Fruit fly (Drosophila melanogaster) whole organism, embryonic: ENCODE results near the gene Mst89B.
A peak's percentile ranks its signal among the peaks of the same experiment; 100 is the strongest.

ENCODE experiments used
- Atf3 ChIP-seq: fragments of 200-800 bp; sonication (Bioruptor generic); optimal IDR thresholded peaks from 3 replicates; lab custom pipeline; 2016; ENCODE audit warnings: missing biosample characterization, missing genetic modification characterization
- Bteb2 ChIP-seq: fragments of 200-800 bp; sonication (Bioruptor generic); optimal IDR thresholded peaks from 2 replicates; lab custom pipeline; 2016; ENCODE audit warnings: missing biosample characterization, missing genetic modification characterization
- CG10274 ChIP-seq: fragments of 200-800 bp; sonication (Bioruptor generic); optimal IDR thresholded peaks from 3 replicates; lab custom pipeline; 2017; ENCODE audit warnings: missing biosample characterization, mild to moderate bottlenecking, missing genetic modification characterization
- CG11723 ChIP-seq: fragments of 200-800 bp; sonication (Bioruptor generic); optimal IDR thresholded peaks from 2 replicates; lab custom pipeline; 2017; ENCODE audit warnings: missing biosample characterization, mild to moderate bottlenecking, missing genetic modification characterization
- CG12104 ChIP-seq: fragments of 200-800 bp; sonication (Bioruptor generic); optimal IDR thresholded peaks from 3 replicates; lab custom pipeline; 2016; ENCODE audit warnings: missing biosample characterization, missing genetic modification characterization
- CG13424 ChIP-seq: fragments of 200-800 bp; sonication (Bioruptor generic); optimal IDR thresholded peaks from 2 replicates; lab custom pipeline; 2019; ENCODE audit warnings: missing biosample characterization, mild to moderate bottlenecking, missing genetic modification characterization, moderate library complexity
- CG16813 ChIP-seq: fragments of 200-800 bp; sonication (Bioruptor generic); IDR thresholded peaks from 3 replicates; pipeline ENCODE4 v1.3.6; 2022; ENCODE audit warnings: missing biosample characterization, missing genetic modification characterization; ENCODE audit not compliant: partially characterized antibody
- CG17912 ChIP-seq: fragments of 200-800 bp; sonication (Bioruptor generic); optimal IDR thresholded peaks from 2 replicates; lab custom pipeline; 2018; ENCODE audit warnings: missing biosample characterization, mild to moderate bottlenecking, missing genetic modification characterization
- CG18011 ChIP-seq: fragments of 200-800 bp; sonication (Bioruptor generic); optimal IDR thresholded peaks from 2 replicates; lab custom pipeline; 2017; ENCODE audit warnings: missing biosample characterization, missing genetic modification characterization, mild to moderate bottlenecking, moderate library complexity, missing genotype
- CG18262 ChIP-seq: fragments of 200-800 bp; optimal IDR thresholded peaks from 3 replicates; lab custom pipeline; 2019; ENCODE audit warnings: missing biosample characterization, mild to moderate bottlenecking, missing genetic modification characterization, moderate library complexity
- CG2116 ChIP-seq: fragments of 200-800 bp; sonication (Bioruptor generic); optimal IDR thresholded peaks from 3 replicates; lab custom pipeline; 2018; ENCODE audit warnings: missing biosample characterization, mild to moderate bottlenecking, missing genetic modification characterization
- CG31365 ChIP-seq: fragments of 200-800 bp; sonication (Bioruptor generic); optimal IDR thresholded peaks from 2 replicates; lab custom pipeline; 2018; ENCODE audit warnings: missing biosample characterization, mild to moderate bottlenecking, missing genetic modification characterization
- CG42726 ChIP-seq: fragments of 200-800 bp; sonication (Bioruptor generic); IDR thresholded peaks from 2 replicates; pipeline ENCODE4 v1.3.6; 2022; ENCODE audit warnings: missing biosample characterization, missing genetic modification characterization; ENCODE audit not compliant: partially characterized antibody
- CG4360 ChIP-seq: fragments of 200-800 bp; sonication (Bioruptor generic); IDR thresholded peaks from 2 replicates; pipeline ENCODE4 v1.3.6; 2022; ENCODE audit warnings: missing biosample characterization, missing genetic modification characterization
- CG6175 ChIP-seq: fragments of 200-800 bp; sonication (Bioruptor generic); IDR thresholded peaks from 3 replicates; pipeline ENCODE4 v1.3.6; 2022; ENCODE audit warnings: missing biosample characterization, missing genetic modification characterization
- CG7357 ChIP-seq: fragments of 200-800 bp; sonication (Bioruptor generic); IDR thresholded peaks from 3 replicates; pipeline ENCODE4 v1.3.6; 2022; ENCODE audit warnings: missing biosample characterization, missing genetic modification characterization
- CG7786 ChIP-seq: fragments of 200-800 bp; sonication (Bioruptor generic); optimal IDR thresholded peaks from 2 replicates; lab custom pipeline; 2016; ENCODE audit warnings: missing biosample characterization, missing genetic modification characterization
- CG7963 ChIP-seq: fragments of 200-800 bp; sonication (Bioruptor generic); IDR thresholded peaks from 3 replicates; pipeline ENCODE4 v1.3.6; 2022; ENCODE audit warnings: missing biosample characterization, missing genetic modification characterization; ENCODE audit not compliant: partially characterized antibody
- CG8290 ChIP-seq, 3 experiments: fragments of 200-800 bp; sonication (Bioruptor generic); optimal IDR thresholded peaks; 2 replicates each; lab custom pipeline; 2016 to 2019; ENCODE audit warnings: missing biosample characterization in 3 of 3, missing genetic modification characterization in 3 of 3, mild to moderate bottlenecking in 2 of 3, moderate library complexity in 1 of 3
- CG8388 ChIP-seq: fragments of 200-800 bp; sonication (Bioruptor generic); optimal IDR thresholded peaks from 2 replicates; lab custom pipeline; 2019; ENCODE audit warnings: missing biosample characterization, mild to moderate bottlenecking, missing genetic modification characterization, moderate library complexity
- CG8944 ChIP-seq: fragments of 200-800 bp; sonication (Bioruptor generic); optimal IDR thresholded peaks from 3 replicates; lab custom pipeline; 2016; ENCODE audit warnings: missing biosample characterization, missing genetic modification characterization
- Doc2 ChIP-seq: fragments of 200-800 bp; sonication (Bioruptor generic); IDR thresholded peaks from 2 replicates; pipeline ENCODE4 v1.3.6; 2022; ENCODE audit warnings: missing biosample characterization, missing genetic modification characterization
- Fer1 ChIP-seq: fragments of 200-800 bp; sonication (Bioruptor generic); optimal IDR thresholded peaks from 2 replicates; lab custom pipeline; 2017; ENCODE audit warnings: missing biosample characterization, mild to moderate bottlenecking, missing genetic modification characterization
- HLH3B ChIP-seq: fragments of 200-800 bp; sonication (Bioruptor generic); IDR thresholded peaks from 2 replicates; pipeline ENCODE4 v1.3.6; 2022; ENCODE audit warnings: missing biosample characterization, missing genetic modification characterization
- Hand ChIP-seq: fragments of 200-800 bp; sonication (Bioruptor generic); optimal IDR thresholded peaks from 2 replicates; lab custom pipeline; 2017; ENCODE audit warnings: mild to moderate bottlenecking, missing biosample characterization, missing genetic modification reagents, missing genetic modification characterization
- Hmx ChIP-seq: fragments of 200-800 bp; sonication (Bioruptor generic); optimal IDR thresholded peaks from 2 replicates; lab custom pipeline; 2016; ENCODE audit warnings: missing biosample characterization, missing genetic modification characterization
- Mad ChIP-seq: fragments of 200-800 bp; sonication (Bioruptor generic); optimal IDR thresholded peaks from 2 replicates; lab custom pipeline; 2016; ENCODE audit warnings: missing biosample characterization, missing genetic modification characterization
- Meics ChIP-seq: fragments of 200-800 bp; sonication (Bioruptor generic); optimal IDR thresholded peaks from 2 replicates; lab custom pipeline; 2017; ENCODE audit warnings: missing biosample characterization, mild to moderate bottlenecking, missing genetic modification characterization
- Sry-β ChIP-seq: fragments of 200-800 bp; sonication (Bioruptor generic); optimal IDR thresholded peaks from 2 replicates; lab custom pipeline; 2018; ENCODE audit warnings: missing biosample characterization, mild to moderate bottlenecking, missing genetic modification characterization, moderate library complexity
- Usf ChIP-seq: fragments of 200-800 bp; sonication (Bioruptor generic); optimal IDR thresholded peaks from 2 replicates; lab custom pipeline; 2017; ENCODE audit warnings: missing genotype, missing biosample characterization, missing genetic modification characterization
- chinmo ChIP-seq: fragments of 200-800 bp; sonication (Bioruptor generic); IDR thresholded peaks from 4 replicates; pipeline ENCODE4 v1.3.6; 2022; ENCODE audit warnings: missing biosample characterization, missing genetic modification characterization; ENCODE audit not compliant: partially characterized antibody
- cwo ChIP-seq: fragments of 200-800 bp; sonication (Bioruptor generic); optimal IDR thresholded peaks from 3 replicates; lab custom pipeline; 2017; ENCODE audit warnings: missing biosample characterization, missing genetic modification characterization, mild to moderate bottlenecking, moderate library complexity, missing genetic modification reagents
- grau ChIP-seq: fragments of 200-800 bp; optimal IDR thresholded peaks from 3 replicates; lab custom pipeline; 2019; ENCODE audit warnings: missing biosample characterization, mild to moderate bottlenecking, missing genetic modification characterization, moderate library complexity
- gsb ChIP-seq: fragments of 200-800 bp; sonication (Bioruptor generic); IDR thresholded peaks from 2 replicates; pipeline ENCODE4 v1.3.6; 2022; ENCODE audit warnings: missing biosample characterization, missing genetic modification characterization
- inv ChIP-seq: fragments of 200-800 bp; sonication (Bioruptor generic); IDR thresholded peaks from 2 replicates; pipeline ENCODE4 v1.3.6; 2022; ENCODE audit warnings: missing biosample characterization, missing genetic modification characterization; ENCODE audit not compliant: partially characterized antibody
- kay ChIP-seq: fragments of 200-800 bp; sonication (Bioruptor generic); optimal IDR thresholded peaks from 2 replicates; lab custom pipeline; 2016; ENCODE audit warnings: missing biosample characterization, missing genetic modification characterization
- klu ChIP-seq: fragments of 200-800 bp; sonication (Bioruptor generic); IDR thresholded peaks from 2 replicates; pipeline ENCODE4 v1.3.6; 2022; ENCODE audit warnings: missing biosample characterization, missing genetic modification characterization
- lola ChIP-seq, 3 experiments: fragments of >200 bp in 2 of 3; fragments of 200-800 bp in 1 of 3; sonication (Bioruptor generic) in 1 of 3; optimal IDR thresholded peaks; 2 replicates each; lab custom pipeline; 2017 to 2019; ENCODE audit warnings: missing biosample characterization in 3 of 3, missing genetic modification characterization in 3 of 3, mild to moderate bottlenecking in 1 of 3, moderate library complexity in 1 of 3
- nerfin-2 ChIP-seq: fragments of 200-800 bp; sonication (Bioruptor generic); IDR thresholded peaks from 2 replicates; pipeline ENCODE4 v1.3.6; 2022; ENCODE audit warnings: missing biosample characterization, missing genetic modification characterization; ENCODE audit not compliant: partially characterized antibody
- nmo ChIP-seq: fragments of 200-800 bp; sonication (Bioruptor generic); optimal IDR thresholded peaks from 2 replicates; lab custom pipeline; 2018; ENCODE audit warnings: missing biosample characterization, mild to moderate bottlenecking, missing genetic modification characterization, moderate library complexity
- org-1 ChIP-seq: fragments of 200-800 bp; sonication (Bioruptor generic); optimal IDR thresholded peaks from 2 replicates; lab custom pipeline; 2017; ENCODE audit warnings: missing biosample characterization, missing genetic modification characterization
- p53 ChIP-seq: fragments of 200-800 bp; sonication (Bioruptor generic); optimal IDR thresholded peaks from 2 replicates; lab custom pipeline; 2016; ENCODE audit warnings: missing biosample characterization, missing genetic modification characterization
- pita ChIP-seq: fragments of 200-800 bp; sonication (Bioruptor generic); optimal IDR thresholded peaks from 2 replicates; lab custom pipeline; 2017; ENCODE audit warnings: missing biosample characterization, mild to moderate bottlenecking, missing genetic modification characterization
- pros ChIP-seq: fragments of 200-800 bp; sonication (Bioruptor generic); optimal IDR thresholded peaks from 3 replicates; lab custom pipeline; 2019; ENCODE audit warnings: missing biosample characterization, mild to moderate bottlenecking, missing genetic modification characterization, moderate library complexity
- seq ChIP-seq: fragments of 200-800 bp; sonication (Bioruptor generic); IDR thresholded peaks from 2 replicates; pipeline ENCODE4 v1.3.6; 2022; ENCODE audit warnings: missing biosample characterization, missing genetic modification characterization
- sim ChIP-seq: fragments of 200-800 bp; sonication (Bioruptor generic); IDR thresholded peaks from 2 replicates; pipeline ENCODE4 v1.3.6; 2022; ENCODE audit warnings: missing biosample characterization, missing genetic modification characterization
- slou ChIP-seq: fragments of 200-800 bp; sonication (Bioruptor generic); optimal IDR thresholded peaks from 3 replicates; lab custom pipeline; 2016; ENCODE audit warnings: missing biosample characterization, missing genetic modification characterization
- slp2 ChIP-seq: fragments of 200-800 bp; sonication (Bioruptor generic); optimal IDR thresholded peaks from 2 replicates; lab custom pipeline; 2016; ENCODE audit warnings: missing biosample characterization, missing genetic modification characterization
- tgo ChIP-seq: fragments of 200-800 bp; sonication (Bioruptor generic); IDR thresholded peaks from 3 replicates; pipeline ENCODE4 v1.3.6; 2022; ENCODE audit warnings: missing biosample characterization, missing genetic modification characterization
- tio ChIP-seq: fragments of 200-800 bp; sonication (Bioruptor generic); optimal IDR thresholded peaks from 2 replicates; lab custom pipeline; 2017; ENCODE audit warnings: missing biosample characterization, missing genetic modification characterization, inconsistent platforms
- zfh2 ChIP-seq: fragments of 200-800 bp; sonication (Bioruptor generic); optimal IDR thresholded peaks from 2 replicates; lab custom pipeline; 2016; ENCODE audit warnings: missing biosample characterization, missing genetic modification characterization

Gene Mst89B

DNA sequence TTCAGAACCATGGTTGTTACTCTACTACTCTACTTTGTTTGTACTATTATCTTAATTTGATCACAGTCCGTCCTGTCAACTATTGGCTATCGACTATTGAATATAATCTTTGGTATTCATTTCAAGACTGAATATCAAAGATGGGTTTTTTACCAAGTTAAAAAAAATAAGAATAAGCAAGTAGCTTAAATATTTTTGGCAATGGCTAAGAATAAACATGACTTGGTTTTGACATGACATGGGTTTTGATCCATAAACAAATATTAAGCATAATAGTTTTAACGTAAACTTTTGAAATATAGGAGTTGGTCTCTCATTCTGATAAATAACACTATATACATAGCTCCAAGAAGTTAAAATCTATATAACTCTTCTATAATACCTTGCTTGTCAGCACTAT, 25.0 kb upstream of the Mst89B start (continued):
- TF ChIP-seq CG17912 (no peak), CG11723 (GFP tag; lab: Kevin White, UChicago) (peak; percentile 21), grau (no peak), CG7786 (GFP tag; lab: Kevin White, UChicago) (no peak), CG42726 (no peak), CG2116 (GFP tag; lab: Kevin White, UChicago) (no peak), Sry-β (no peak), CG18262 (no peak), CG8388 (GFP tag; lab: Kevin White, UChicago) (no peak), Meics (GFP tag; lab: Kevin White, UChicago) (peak; percentile 49), CG6175 (GFP tag; lab: Robert Waterston, UW) (no peak), slp2 (no peak), slou (GFP tag; lab: Kevin White, UChicago) (peak; percentile 16), pros (GFP tag; lab: Kevin White, UChicago) (no peak), tgo (GFP tag; lab: Robert Waterston, UW) (no peak), Usf (GFP tag; lab: Kevin White, UChicago) (peak; percentile 31), zfh2 (no peak), klu (no peak), cwo (GFP tag; lab: Kevin White, UChicago) (no peak), tio (GFP tag; lab: Kevin White, UChicago) (peak; percentile 73), org-1 (GFP tag; lab: Kevin White, UChicago) (no peak), Fer1 (GFP tag; lab: Kevin White, UChicago) (no peak), CG16813 (GFP tag; lab: Robert Waterston, UW) (no peak), HLH3B (GFP tag; lab: Robert Waterston, UW) (no peak), CG4360 (GFP tag; lab: Robert Waterston, UW) (no peak), seq (GFP tag; lab: Robert Waterston, UW) (no peak), chinmo (GFP tag; lab: Robert Waterston, UW) (no peak), gsb (no peak), Bteb2 (GFP tag; lab: Kevin White, UChicago) (no peak), nerfin-2 (GFP tag; lab: Robert Waterston, UW) (no peak), p53 (no peak), CG18011 (no peak), CG13424 (tag; lab: Kevin White, UChicago) (peak; percentile 13), sim (GFP tag; lab: Robert Waterston, UW) (no peak), pita (GFP tag; lab: Kevin White, UChicago) (no peak), Doc2 (GFP tag; lab: Robert Waterston, UW) (no peak), nmo (GFP tag; lab: Kevin White, UChicago) (no peak), CG7963 (no peak), kay (GFP tag; lab: Kevin White, UChicago) (no peak), lola (GFP tag; optimal IDR thresholded peaks at IDR 0.05; lab: Kevin White, UChicago) (peak in 1 of 3 experiments; percentile 68), Mad (no peak), CG10274 (GFP tag; lab: Kevin White, UChicago) (peak; percentile 37), inv (GFP tag; lab: Robert Waterston, UW) (no peak), CG8944 (GFP tag; lab: Kevin White, UChicago) (no peak), Hand (GFP tag; lab: Kevin White, UChicago) (no peak), Atf3 (GFP tag; lab: Kevin White, UChicago) (no peak), CG8290 (GFP tag; optimal IDR thresholded peaks at IDR 0.05; lab: Kevin White, UChicago) (no peak), CG8290 (tag; optimal IDR thresholded peaks at IDR 0.05; lab: Kevin White, UChicago) (no peak), Hmx (GFP tag; lab: Kevin White, UChicago) (peak; percentile 39), CG12104 (peak; percentile 71), CG31365 (no peak), CG7357 (GFP tag; lab: Robert Waterston, UW) (no peak; the same call in 2 of the 3 replicates)
